Worm (Caenorhabditis elegans) whole organism, early embryonic: ENCODE data around the gene F56D6.8.

Source experiments
- B0310.2 ChIP-seq: sonication (generic microtip); optimal IDR thresholded peaks from 2 replicates; lab custom pipeline; 2016; ENCODE audit warnings: mild to moderate bottlenecking, missing genetic modification characterization, missing compliant biosample characterization
- F13C5.2 ChIP-seq: sonication (generic microtip); optimal IDR thresholded peaks from 2 replicates; lab custom pipeline; 2017; ENCODE audit warnings: mild to moderate bottlenecking, missing genetic modification characterization, inconsistent platforms, missing compliant biosample characterization
- aly-1 ChIP-seq: sonication (generic microtip); optimal IDR thresholded peaks from 2 replicates; lab custom pipeline; 2016; ENCODE audit warnings: missing genetic modification characterization, missing compliant biosample characterization
- ama-1 ChIP-seq: fragments of 150-350 bp; optimal IDR thresholded peaks from 2 replicates; lab custom pipeline; 2014
- ceh-13 ChIP-seq: fragments of 200-800 bp; sonication (Bioruptor generic); optimal IDR thresholded peaks from 2 replicates; lab custom pipeline; 2018; ENCODE audit warnings: mild to moderate bottlenecking, missing genetic modification characterization, missing compliant biosample characterization
- ceh-36 ChIP-seq: sonication (generic microtip); optimal IDR thresholded peaks from 2 replicates; lab custom pipeline; 2016; ENCODE audit warnings: missing genetic modification characterization, inconsistent platforms, missing compliant biosample characterization
- flt-1 ChIP-seq: fragments of 200-800 bp; sonication (Bioruptor generic); IDR thresholded peaks from 2 replicates; pipeline ENCODE4 v1.3.6; 2022; ENCODE audit warnings: missing genetic modification characterization, missing compliant biosample characterization
- hmbx-1 ChIP-seq: sonication (generic microtip); optimal IDR thresholded peaks from 2 replicates; lab custom pipeline; 2016; ENCODE audit warnings: mild to moderate bottlenecking, missing genetic modification characterization, missing compliant biosample characterization
- hmg-4 ChIP-seq: fragments of 200-800 bp; sonication (Bioruptor generic); optimal IDR thresholded peaks from 2 replicates; lab custom pipeline; 2018; ENCODE audit warnings: mild to moderate bottlenecking, missing genetic modification characterization, missing compliant biosample characterization
- pes-1 ChIP-seq: fragments of 200-800 bp; sonication (Bioruptor generic); IDR thresholded peaks from 2 replicates; pipeline ENCODE4 v1.3.6; 2022; ENCODE audit warnings: missing genetic modification reagents, missing genetic modification characterization, missing compliant biosample characterization
- scrt-1 ChIP-seq: fragments of 200-800 bp; sonication (Bioruptor generic); IDR thresholded peaks from 2 replicates; pipeline ENCODE4 v1.3.6; 2022; ENCODE audit warnings: missing genetic modification characterization, missing compliant biosample characterization
- sea-1 ChIP-seq: fragments of 200-800 bp; sonication (Bioruptor generic); conservative IDR thresholded peaks from 2 replicates; pipeline ENCODE4 v1.3.6; 2022; ENCODE audit warnings: missing genetic modification characterization, missing compliant biosample characterization
- tbx-11 ChIP-seq: fragments of 200-800 bp; sonication (Bioruptor generic); IDR thresholded peaks from 2 replicates; pipeline ENCODE4 v1.3.6; 2022; ENCODE audit warnings: missing genetic modification characterization, missing compliant biosample characterization
- tbx-37 ChIP-seq: fragments of 200-800 bp; sonication (Bioruptor generic); conservative IDR thresholded peaks from 2 replicates; pipeline ENCODE4 v1.3.6; 2022; ENCODE audit warnings: missing genetic modification reagents, missing genetic modification characterization, missing compliant biosample characterization

DNA sequence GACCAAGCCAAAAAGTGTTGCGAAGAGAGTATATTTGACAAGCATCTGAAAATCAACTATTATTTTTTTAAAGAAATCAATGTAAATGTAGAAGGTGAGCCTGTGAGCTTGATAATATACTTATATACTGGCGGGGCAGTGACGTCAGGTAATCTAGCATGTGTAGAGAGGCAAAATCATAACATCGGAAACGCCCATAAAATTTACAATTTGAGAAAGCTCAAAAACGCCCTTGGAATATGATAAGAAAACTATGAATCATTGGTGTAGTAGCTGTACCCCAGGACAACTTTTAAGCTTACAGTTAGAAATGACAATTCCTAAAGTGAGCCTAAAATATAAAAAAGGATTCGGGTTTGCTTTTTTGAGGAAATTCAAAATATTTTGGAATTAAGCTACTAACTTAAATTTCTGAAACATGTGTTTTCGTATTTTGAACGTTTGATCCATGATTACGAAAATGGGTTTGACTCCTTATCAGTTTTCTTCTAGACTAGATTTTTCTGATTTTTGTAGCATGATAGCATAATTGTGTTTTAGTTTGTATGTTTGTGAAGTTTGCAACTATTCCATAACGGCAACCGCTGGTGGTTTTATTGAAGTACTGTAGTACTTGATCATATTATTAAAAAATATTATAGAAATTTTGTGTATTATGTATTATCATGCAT is 47.6 kb upstream of the F56D6.8 start, which contains the start of gene clec-174:
- TF ChIP-seq ama-1 (lab: Kevin White, UChicago) (no peak), sea-1 (no peak), ceh-13 (no peak), scrt-1 (GFP tag; lab: Robert Waterston, UW) (no peak), hmbx-1 (no peak), aly-1 (tag; lab: Kevin White, UChicago) (no peak), flt-1 (GFP tag; lab: Robert Waterston, UW) (no peak), hmg-4 (GFP tag; lab: Kevin White, UChicago) (no peak), tbx-37 (no peak), ceh-36 (no peak), B0310.2 (tag; lab: Kevin White, UChicago) (no peak), pes-1 (GFP tag; lab: Robert Waterston, UW) (no peak), F13C5.2 (tag; lab: Kevin White, UChicago) (no peak), tbx-11 (GFP tag; lab: Robert Waterston, UW) (no peak)
